Fruit fly (Drosophila melanogaster) Kc167 (cell line): ENCODE measurements around the gene CG10650.

ENCODE experiments used
- Sin3A ChIP-seq: fragments of >200 bp; optimal IDR thresholded peaks from 2 replicates; lab custom pipeline; 2018; ENCODE audit warnings: missing external identifiers
- h ChIP-seq: fragments of >200 bp; optimal IDR thresholded peaks from 3 replicates; lab custom pipeline; 2018; ENCODE audit warnings: missing external identifiers
- insv ChIP-seq: fragments of >200 bp; optimal IDR thresholded peaks from 3 replicates; lab custom pipeline; 2018; ENCODE audit warnings: missing external identifiers

DNA sequence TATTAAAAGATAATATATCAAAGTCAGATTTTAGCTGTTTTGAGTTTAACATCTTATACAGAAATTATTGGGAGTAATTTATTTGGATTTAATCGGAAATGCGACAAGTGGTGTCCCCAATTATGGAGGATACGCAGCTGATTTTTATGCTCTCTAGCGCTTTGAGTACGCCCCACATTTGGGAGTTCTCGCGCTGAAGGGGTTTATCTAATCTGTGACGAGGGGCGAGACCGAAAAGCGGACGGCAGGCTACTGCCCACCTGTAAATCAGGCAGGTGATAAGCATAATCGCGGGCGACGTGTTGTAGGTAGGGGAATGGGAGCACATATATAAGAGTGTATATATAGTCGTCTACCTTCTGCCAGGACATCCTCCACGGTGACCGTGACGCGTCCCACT is 27.8 kb downstream of the CG10650 start:
- TF ChIP-seq Sin3A = no peak
- no peak for TF ChIP-seq insv (lab: Kevin White, UChicago)
- TF ChIP-seq h = no peak
